Fruit fly (Drosophila melanogaster): ENCODE measurements around the gene Ubx.

The Ubx gene

DNA sequence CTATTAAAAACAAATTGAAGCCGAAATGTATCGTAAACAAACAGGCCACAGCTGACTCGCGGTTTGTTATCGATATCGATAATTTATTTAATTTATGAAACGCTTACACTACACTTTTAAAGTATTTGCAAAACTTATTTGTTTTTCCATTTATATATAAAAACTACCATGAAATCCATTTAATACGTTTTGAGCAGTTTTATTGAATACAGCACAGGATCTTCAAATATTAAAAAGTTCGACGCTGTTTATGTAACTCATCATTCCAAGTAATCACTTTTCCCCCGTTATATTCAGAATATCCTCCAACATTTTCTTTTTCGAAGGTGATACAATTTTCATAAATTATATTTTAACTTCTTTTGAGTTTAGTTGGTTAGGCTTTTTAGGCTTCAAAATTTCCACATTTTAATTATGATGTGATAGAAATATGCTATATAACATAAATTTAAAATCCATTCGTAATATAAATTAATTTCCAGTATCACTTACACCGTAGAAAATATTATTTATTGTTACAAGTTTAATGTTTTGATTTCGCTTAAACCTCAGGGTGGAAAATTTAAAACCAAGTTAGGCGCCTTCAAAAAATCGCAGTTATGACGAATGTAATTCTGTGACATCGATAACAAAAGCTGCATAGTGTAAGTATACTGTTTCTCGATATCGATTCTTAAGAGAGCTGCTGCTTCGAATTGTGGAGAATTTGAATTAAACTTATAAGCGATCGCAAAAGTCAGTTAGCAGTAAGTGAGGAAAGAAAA is 87.1 kb downstream of the Ubx start, which contains the start of the genes CG10324 and CCT3 (continued):
- TF ChIP-seq sug (tag; optimal IDR thresholded peaks at IDR 0.05) (peak; percentile 77), esg (GFP tag; conservative IDR thresholded peaks at IDR 0.05) (peak; percentile 57), CG9727 (GFP tag; optimal IDR thresholded peaks at IDR 0.05) (peak; percentile 63), CG2712 (tag; optimal IDR thresholded peaks at IDR 0.05) (peak; percentile 71), CG31388 (GFP tag; optimal IDR thresholded peaks at IDR 0.05) (no peak), gcm2 (GFP tag; optimal IDR thresholded peaks at IDR 0.05) (peak; percentile 4), Kr (GFP tag; optimal IDR thresholded peaks at IDR 0.05) (no peak), CG33213 (GFP tag; optimal IDR thresholded peaks at IDR 0.05) (no peak), Deaf1 (tag; optimal IDR thresholded peaks at IDR 0.05) (no peak), MESR4 (GFP tag; optimal IDR thresholded peaks at IDR 0.05) (no peak), CkIIα-i1 (GFP tag; IDR thresholded peaks at IDR 0.05) (no peak), nom (GFP tag; optimal IDR thresholded peaks at IDR 0.05) (peak; percentile 27), knrl (GFP tag; IDR thresholded peaks at IDR 0.05; ENCODE audit: partially characterized antibody) (peak; percentile 68), CG2116 (GFP tag; optimal IDR thresholded peaks at IDR 0.05) (peak; percentile 70), ken (GFP tag; IDR thresholded peaks at IDR 0.05) (peak; percentile 74; the same call in 2 of the 3 replicates), Tbp (GFP tag; optimal IDR thresholded peaks at IDR 0.05) (no peak), CG11723 (GFP tag; optimal IDR thresholded peaks at IDR 0.05) (no peak), BEAF-32 (GFP tag; optimal IDR thresholded peaks at IDR 0.05) (peak; percentile 77), HLH54F (GFP tag; optimal IDR thresholded peaks at IDR 0.05) (peak; percentile 46), CG11247 (GFP tag; IDR thresholded peaks at IDR 0.05) (peak; percentile 60; the same call in 1 of the 2 replicates), Dip2 (GFP tag; IDR thresholded peaks at IDR 0.05) (no peak), dimm (GFP tag; IDR thresholded peaks at IDR 0.05) (no peak), CG2202 (tag; optimal IDR thresholded peaks at IDR 0.05) (peak; percentile 15), Sin3A (optimal IDR thresholded peaks at IDR 0.05) (no peak), D (optimal IDR thresholded peaks at IDR 0.05) (no peak), D (GFP tag; optimal IDR thresholded peaks at IDR 0.05) (no peak), org-1 (GFP tag; optimal IDR thresholded peaks at IDR 0.05) (no peak), CG6813 (GFP tag; optimal IDR thresholded peaks at IDR 0.05) (no peak), CG7556 (GFP tag; optimal IDR thresholded peaks at IDR 0.05) (peak; percentile 66), GATAe (GFP tag; conservative IDR thresholded peaks at IDR 0.05) (no peak), CG14667 (GFP tag; IDR thresholded peaks at IDR 0.05) (no peak; the same call in 1 of the 2 replicates), Xrp1 (GFP tag; IDR thresholded peaks at IDR 0.05) (peak; percentile 74), crp (GFP tag; optimal IDR thresholded peaks at IDR 0.05) (peak; percentile 18 to 85), HmgD (GFP tag; optimal IDR thresholded peaks at IDR 0.05) (no peak), Blimp-1 (GFP tag; optimal IDR thresholded peaks at IDR 0.05) (no peak), CG1792 (GFP tag; optimal IDR thresholded peaks at IDR 0.05) (peak; percentile 9), her (GFP tag; optimal IDR thresholded peaks at IDR 0.05) (no peak), CG4360 (GFP tag; IDR thresholded peaks at IDR 0.05) (no peak), caup (GFP tag; optimal IDR thresholded peaks at IDR 0.05; ENCODE audit: severe bottlenecking) (peak; percentile 53), CG8765 (GFP tag; IDR thresholded peaks at IDR 0.05) (peak; percentile 24; the same call in 1 of the 2 replicates), Neu2 (GFP tag; optimal IDR thresholded peaks at IDR 0.05; ENCODE audit: borderline replicate concordance) (no peak), ATbp (GFP tag; optimal IDR thresholded peaks at IDR 0.05) (no peak), CG14710 (tag; optimal IDR thresholded peaks at IDR 0.05) (peak; percentile 65), CG9876 (GFP tag; optimal IDR thresholded peaks at IDR 0.05) (no peak), C15 (GFP tag; IDR thresholded peaks at IDR 0.05) (0 out of 3 replicates have a peak, but pooled peaks have one; percentile 34), CG2120 (GFP tag; optimal IDR thresholded peaks at IDR 0.05) (peak; percentile 72), Trl (optimal IDR thresholded peaks at IDR 0.05) (no peak), Trl (GFP tag; optimal IDR thresholded peaks at IDR 0.05) (peak; percentile 28), gro (GFP tag; optimal IDR thresholded peaks at IDR 0.05) (no peak), CG30431 (GFP tag; optimal IDR thresholded peaks at IDR 0.05) (no peak)

Data from whole organism, embryonic.